Worm (Caenorhabditis elegans): ENCODE measurements around the gene mat-2.

The mat-2 gene

ce11 chrII:11094431-11094830 is 18.1 kb upstream of the mat-2 start:
- TF ChIP-seq unc-86 (tag; optimal IDR thresholded peaks at IDR 0.05), result no peak

- TF ChIP-seq ahr-1 (tag; optimal IDR thresholded peaks at IDR 0.05) (no peak), hlh-6 (tag; optimal IDR thresholded peaks at IDR 0.05) (no peak), tbx-7 (tag; optimal IDR thresholded peaks at IDR 0.05) (no peak), dmd-4 (tag; optimal IDR thresholded peaks at IDR 0.05; ENCODE audit: borderline replicate concordance) (no peak), sox-2 (GFP tag; IDR thresholded peaks at IDR 0.05) (no peak), ceh-48 (tag; optimal IDR thresholded peaks at IDR 0.05) (no peak), unc-86 (tag; optimal IDR thresholded peaks at IDR 0.05) (no peak), pqm-1 (tag; optimal IDR thresholded peaks at IDR 0.05) (no peak), elt-2 (tag; optimal IDR thresholded peaks at IDR 0.05) (no peak), dve-1 (tag; optimal IDR thresholded peaks at IDR 0.05) (no peak), fax-1 (tag; optimal IDR thresholded peaks at IDR 0.05) (no peak), pha-2 (tag; optimal IDR thresholded peaks at IDR 0.05) (no peak), lim-6 (tag; optimal IDR thresholded peaks at IDR 0.05) (no peak), sox-4 (tag; optimal IDR thresholded peaks at IDR 0.05) (no peak), K02D7.2 (tag; optimal IDR thresholded peaks at IDR 0.05) (no peak)
These were observed 16.3 kb upstream of the mat-2 start, which contains the start of gene nbs-1 for ce11 chrII:11096233-11096632. TSS of gene nbs-1 (minus strand) at chrII:11096478.

- no peak for TF ChIP-seq hlh-6 (tag; optimal IDR thresholded peaks at IDR 0.05)
- TF ChIP-seq ama-1 (optimal IDR thresholded peaks at IDR 0.05), result no peak
- no peak for TF ChIP-seq lim-6 (tag; optimal IDR thresholded peaks at IDR 0.05)
- no peak for TF ChIP-seq F13H6.1 (tag; optimal IDR thresholded peaks at IDR 0.05)
- TF ChIP-seq gmeb-2 (tag; optimal IDR thresholded peaks at IDR 0.05), result no peak
- TF ChIP-seq fkh-10 (GFP tag; optimal IDR thresholded peaks at IDR 0.05), result no peak
- peak; percentile 87 for TF ChIP-seq nfya-1 (tag; optimal IDR thresholded peaks at IDR 0.05)
- TF ChIP-seq ceh-31 (tag; optimal IDR thresholded peaks at IDR 0.05), result peak; percentile 68
- no peak for TF ChIP-seq ceh-30 (tag; optimal IDR thresholded peaks at IDR 0.05)
- peak; percentile 62 for TF ChIP-seq unc-55 (GFP tag; optimal IDR thresholded peaks at IDR 0.05)
- no peak for TF ChIP-seq madf-2 (tag; optimal IDR thresholded peaks at IDR 0.05)
- TF ChIP-seq Y22D7AL.16 (tag; optimal IDR thresholded peaks at IDR 0.05), result no peak
- no peak for TF ChIP-seq ceh-45 (GFP tag; IDR thresholded peaks at IDR 0.05)
- TF ChIP-seq ceh-2 (tag; optimal IDR thresholded peaks at IDR 0.05), result no peak
- no peak for TF ChIP-seq C08G9.2 (tag; optimal IDR thresholded peaks at IDR 0.05)
- no peak for TF ChIP-seq C38D4.7 (GFP tag; optimal IDR thresholded peaks at IDR 0.05)
- TF ChIP-seq odd-2 (tag; optimal IDR thresholded peaks at IDR 0.05), result no peak
- no peak for TF ChIP-seq eyg-1 (tag; optimal IDR thresholded peaks at IDR 0.05)
- no peak for TF ChIP-seq nhr-11 (tag; optimal IDR thresholded peaks at IDR 0.05)
- TF ChIP-seq ceh-14 (tag; optimal IDR thresholded peaks at IDR 0.05), result no peak
- TF ChIP-seq rnt-1 (tag; optimal IDR thresholded peaks at IDR 0.05), result peak; percentile 37
- no peak for TF ChIP-seq elt-4 (tag; optimal IDR thresholded peaks at IDR 0.05)
- TF ChIP-seq ceh-18 (tag; optimal IDR thresholded peaks at IDR 0.05), result peak; percentile 60
- peak; percentile 24 for TF ChIP-seq elt-2 (tag; optimal IDR thresholded peaks at IDR 0.05)
- no peak for TF ChIP-seq ceh-6 (GFP tag; optimal IDR thresholded peaks at IDR 0.05)
- no peak for TF ChIP-seq mec-3 (tag; optimal IDR thresholded peaks at IDR 0.05; ENCODE audit: borderline replicate concordance)
- no peak for TF ChIP-seq dmd-4 (tag; optimal IDR thresholded peaks at IDR 0.05; ENCODE audit: borderline replicate concordance)
- no peak for TF ChIP-seq ceh-19 (GFP tag; optimal IDR thresholded peaks at IDR 0.05)
- TF ChIP-seq ztf-16 (tag; optimal IDR thresholded peaks at IDR 0.05), result no peak
- TF ChIP-seq che-1 (tag; optimal IDR thresholded peaks at IDR 0.05), result no peak
- no peak for TF ChIP-seq unc-3 (GFP tag; conservative IDR thresholded peaks at IDR 0.05)
- no peak for TF ChIP-seq unc-3 (tag; optimal IDR thresholded peaks at IDR 0.05)
- TF ChIP-seq syd-9 (tag; optimal IDR thresholded peaks at IDR 0.05), result no peak
- TF ChIP-seq dve-1 (tag; optimal IDR thresholded peaks at IDR 0.05), result peak; percentile 42
- TF ChIP-seq K09A11.1 (tag; optimal IDR thresholded peaks at IDR 0.05; ENCODE audit: insufficient read depth), result no peak
- TF ChIP-seq ceh-24 (tag; optimal IDR thresholded peaks at IDR 0.05), result no peak
- TF ChIP-seq hlh-30 (tag; optimal IDR thresholded peaks at IDR 0.05; ENCODE audit: insufficient read depth), result peak; percentile 20
- TF ChIP-seq tbx-2 (tag; optimal IDR thresholded peaks at IDR 0.05), result no peak
These were observed 15.2 kb upstream of the mat-2 start, which contains the start of the genes rpl-36.A and nuo-1 for ce11 chrII:11097154-11097887. TSS of gene rpl-36.A (minus strand) at chrII:11097204. TSS of gene nuo-1 (plus strand) at chrII:11097837.
